Worm (Caenorhabditis elegans): ENCODE results near the gene col-13.

col-13 gene

ce11 chrV:10466607-10467092 lies 44.9 kb upstream of the col-13 start (continued):
- no peak for TF ChIP-seq B0261.1 (tag; optimal IDR thresholded peaks at IDR 0.05)
- no peak for TF ChIP-seq hmg-20 (GFP tag; IDR thresholded peaks at IDR 0.05)
- TF ChIP-seq snpc-4 (GFP tag; optimal IDR thresholded peaks at IDR 0.05): no peak
- peak; percentile 25 to 67 (median 38) for TF ChIP-seq snpc-4 (tag; optimal IDR thresholded peaks at IDR 0.05)
- TF ChIP-seq hrde-1 (tag; optimal IDR thresholded peaks at IDR 0.05; ENCODE audit: borderline replicate concordance): no peak
- peak; percentile 94 for TF ChIP-seq ceh-27 (GFP tag; optimal IDR thresholded peaks at IDR 0.05)
- no peak for TF ChIP-seq Y53F4B.3 (GFP tag; IDR thresholded peaks at IDR 0.05)
- no peak for TF ChIP-seq nfya-2 (GFP tag; IDR thresholded peaks at IDR 0.05)
- TF ChIP-seq bed-2 (GFP tag; IDR thresholded peaks at IDR 0.05): no peak
- peak; percentile 78; the same call in 1 of the 2 replicates for TF ChIP-seq dox-1 (GFP tag; IDR thresholded peaks at IDR 0.05)
- no peak for TF ChIP-seq sptf-2 (GFP tag; optimal IDR thresholded peaks at IDR 0.05)
- TF ChIP-seq ccch-3 (GFP tag; optimal IDR thresholded peaks at IDR 0.05): no peak
- no peak for TF ChIP-seq F10E7.11 (tag; optimal IDR thresholded peaks at IDR 0.05)
- no peak for TF ChIP-seq bed-1 (GFP tag; IDR thresholded peaks at IDR 0.05)
- no peak for TF ChIP-seq him-1 (tag; optimal IDR thresholded peaks at IDR 0.05)
- no peak for TF ChIP-seq ama-1 (optimal IDR thresholded peaks at IDR 0.05)
- TF ChIP-seq ama-1 (GFP tag; optimal IDR thresholded peaks at IDR 0.05): no peak
- no peak for TF ChIP-seq ztf-28 (GFP tag; IDR thresholded peaks at IDR 0.05)
- TF ChIP-seq let-526 (GFP tag; IDR thresholded peaks at IDR 0.05): peak; percentile 66; the same call in 1 of the 2 replicates
- TF ChIP-seq repo-1 (tag; optimal IDR thresholded peaks at IDR 0.05): peak; percentile 23
- TF ChIP-seq tbp1 (GFP tag; optimal IDR thresholded peaks at IDR 0.05): peak; percentile 59
- peak; percentile 57 for TF ChIP-seq lin-54 (GFP tag; optimal IDR thresholded peaks at IDR 0.05)
- TF ChIP-seq hlh-12 (tag; optimal IDR thresholded peaks at IDR 0.05): no peak
- no peak for TF ChIP-seq ztf-6 (GFP tag; IDR thresholded peaks at IDR 0.05)
- TF ChIP-seq mel-28 (tag; optimal IDR thresholded peaks at IDR 0.05; ENCODE audit: borderline replicate concordance): no peak
- peak; percentile 9 for TF ChIP-seq unc-62 (GFP tag; optimal IDR thresholded peaks at IDR 0.05)
- TF ChIP-seq F52B5.7 (tag; optimal IDR thresholded peaks at IDR 0.05): peak; percentile 17
- TF ChIP-seq hsf-1 (GFP tag; IDR thresholded peaks at IDR 0.05): no peak
- no peak for TF ChIP-seq nhr-179 (tag; optimal IDR thresholded peaks at IDR 0.05)
- no peak for TF ChIP-seq nhr-90 (tag; optimal IDR thresholded peaks at IDR 0.05)
- TF ChIP-seq let-607 (tag; optimal IDR thresholded peaks at IDR 0.05): no peak
- no peak for TF ChIP-seq mxl-1 (tag; optimal IDR thresholded peaks at IDR 0.05)
- no peak for TF ChIP-seq aptf-2 (GFP tag; conservative IDR thresholded peaks at IDR 0.05)
- no peak for TF ChIP-seq F39B2.1 (GFP tag; IDR thresholded peaks at IDR 0.05)
- TF ChIP-seq sdz-38 (tag; optimal IDR thresholded peaks at IDR 0.05): no peak
- TF ChIP-seq lsl-1 (GFP tag; optimal IDR thresholded peaks at IDR 0.05): no peak
- TF ChIP-seq nfya-1 (tag; optimal IDR thresholded peaks at IDR 0.05; ENCODE audit: borderline replicate concordance, insufficient read depth): no peak
- no peak for TF ChIP-seq fkh-3 (tag; optimal IDR thresholded peaks at IDR 0.05)

ce11 chrV:10465478-10465877 lies 43.8 kb upstream of the col-13 start:
- TF ChIP-seq efl-1 (GFP tag; optimal IDR thresholded peaks at IDR 0.05) (no peak), ama-1 (optimal IDR thresholded peaks at IDR 0.05) (no peak), ama-1 (GFP tag; optimal IDR thresholded peaks at IDR 0.05) (no peak), athp-1 (tag; optimal IDR thresholded peaks at IDR 0.05) (no peak), mes-4 (tag; optimal IDR thresholded peaks at IDR 0.05) (no peak), ztf-3 (GFP tag; optimal IDR thresholded peaks at IDR 0.05) (no peak), F10E7.11 (tag; optimal IDR thresholded peaks at IDR 0.05) (no peak), D2030.7 (GFP tag; IDR thresholded peaks at IDR 0.05) (no peak), ceh-27 (GFP tag; optimal IDR thresholded peaks at IDR 0.05) (no peak), aptf-3 (GFP tag; IDR thresholded peaks at IDR 0.05) (no peak), xnd-1 (tag; optimal IDR thresholded peaks at IDR 0.05) (no peak), F39B2.1 (GFP tag; IDR thresholded peaks at IDR 0.05) (no peak), ztf-22 (GFP tag; optimal IDR thresholded peaks at IDR 0.05) (no peak), B0035.1 (tag; optimal IDR thresholded peaks at IDR 0.05) (no peak), sptf-2 (GFP tag; optimal IDR thresholded peaks at IDR 0.05) (no peak), egl-44 (GFP tag; IDR thresholded peaks at IDR 0.05) (no peak), cebp-1 (GFP tag; IDR thresholded peaks at IDR 0.05) (no peak), cebp-1 (tag; optimal IDR thresholded peaks at IDR 0.05) (no peak), hsf-1 (GFP tag; IDR thresholded peaks at IDR 0.05) (no peak)
